Fruit fly (Drosophila melanogaster): ENCODE data around the gene CG31624.

CG31624 gene

DNA sequence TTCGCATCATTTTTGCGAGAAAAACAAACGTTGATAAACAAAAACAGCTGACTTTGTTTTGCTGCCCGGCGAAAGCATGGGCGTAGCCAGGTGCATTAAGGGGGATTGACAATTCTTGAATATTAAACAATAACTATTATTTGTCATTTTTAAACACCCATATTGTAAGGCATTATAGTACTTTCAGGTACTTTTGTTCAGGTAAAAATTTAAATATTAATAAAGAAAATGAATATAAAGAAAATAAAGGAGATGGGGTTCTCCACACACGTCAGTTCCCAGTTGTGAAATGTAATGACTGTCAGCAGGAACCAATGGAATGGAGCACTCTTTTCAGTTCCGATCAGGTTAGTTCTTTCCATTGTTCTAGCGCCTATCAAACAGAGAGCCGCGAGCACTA, 41.6 kb downstream of the CG31624 start, which contains the start of the genes Coq3 and Pld3 (continued):
- TF ChIP-seq CG4282 (GFP tag; optimal IDR thresholded peaks at IDR 0.05) (no peak), CG7987 (GFP tag; optimal IDR thresholded peaks at IDR 0.05) (peak; percentile 64), so (GFP tag; IDR thresholded peaks at IDR 0.05) (peak; percentile 68; the same call in 2 of the 3 replicates), E2f2 (GFP tag; IDR thresholded peaks at IDR 0.05) (peak; percentile 71), CG10565 (GFP tag; optimal IDR thresholded peaks at IDR 0.05) (no peak), fd102C (GFP tag; optimal IDR thresholded peaks at IDR 0.05) (no peak), CG16813 (GFP tag; IDR thresholded peaks at IDR 0.05; ENCODE audit: partially characterized antibody) (no peak), ap (GFP tag; IDR thresholded peaks at IDR 0.05) (0 out of 2 replicates have a peak, but pooled peaks have one; percentile 19), hkb (optimal IDR thresholded peaks at IDR 0.05) (no peak), hkb (GFP tag; IDR thresholded peaks at IDR 0.05) (peak; percentile 88), fru (optimal IDR thresholded peaks at IDR 0.05) (no peak), CG15601 (tag; optimal IDR thresholded peaks at IDR 0.05) (peak; percentile 73), CG2120 (GFP tag; optimal IDR thresholded peaks at IDR 0.05) (peak; percentile 91), wek (GFP tag; optimal IDR thresholded peaks at IDR 0.05) (peak; percentile 30), CG2712 (tag; optimal IDR thresholded peaks at IDR 0.05) (peak; percentile 88), Tbp (GFP tag; optimal IDR thresholded peaks at IDR 0.05) (no peak), chinmo (GFP tag; IDR thresholded peaks at IDR 0.05; ENCODE audit: partially characterized antibody) (no peak), sens-2 (GFP tag; IDR thresholded peaks at IDR 0.05) (peak; percentile 81), ranshi (GFP tag; IDR thresholded peaks at IDR 0.05) (peak; percentile 79), CG2129 (GFP tag; IDR thresholded peaks at IDR 0.05; ENCODE audit: partially characterized antibody) (no peak), grn (GFP tag; optimal IDR thresholded peaks at IDR 0.05) (no peak), Opbp (GFP tag; IDR thresholded peaks at IDR 0.05; ENCODE audit: partially characterized antibody) (no peak), CG4707 (GFP tag; optimal IDR thresholded peaks at IDR 0.05) (peak; percentile 61), ken (GFP tag; IDR thresholded peaks at IDR 0.05) (peak; percentile 61; the same call in 2 of the 3 replicates), dimm (GFP tag; IDR thresholded peaks at IDR 0.05) (no peak), Bgb (GFP tag; IDR thresholded peaks at IDR 0.05; ENCODE audit: partially characterized antibody) (no peak), nmo (GFP tag; optimal IDR thresholded peaks at IDR 0.05) (peak; percentile 80), CG1529 (GFP tag; optimal IDR thresholded peaks at IDR 0.05) (peak; percentile 65), CG33557 (GFP tag; optimal IDR thresholded peaks at IDR 0.05) (peak; percentile 54), CG17328 (GFP tag; IDR thresholded peaks at IDR 0.05) (peak; percentile 76), CG7745 (tag; optimal IDR thresholded peaks at IDR 0.05) (no peak), gfzf (GFP tag; optimal IDR thresholded peaks at IDR 0.05) (no peak), CG4617 (GFP tag; optimal IDR thresholded peaks at IDR 0.05; ENCODE audit: borderline replicate concordance) (peak; percentile 50), CG13287 (GFP tag; IDR thresholded peaks at IDR 0.05; ENCODE audit: partially characterized antibody) (no peak), tap (tag; optimal IDR thresholded peaks at IDR 0.05) (peak; percentile 72), CG9215 (GFP tag; IDR thresholded peaks at IDR 0.05) (peak; percentile 72), run (tag; optimal IDR thresholded peaks at IDR 0.05) (peak; percentile 46), seq (GFP tag; IDR thresholded peaks at IDR 0.05) (peak; percentile 50; the same call in 1 of the 2 replicates), CG13424 (tag; optimal IDR thresholded peaks at IDR 0.05) (peak; percentile 85), scrt (GFP tag; optimal IDR thresholded peaks at IDR 0.05) (peak; percentile 71), CG1792 (GFP tag; optimal IDR thresholded peaks at IDR 0.05) (peak; percentile 43), Aef1 (GFP tag; IDR thresholded peaks at IDR 0.05) (peak; percentile 74), nerfin-2 (GFP tag; IDR thresholded peaks at IDR 0.05; ENCODE audit: partially characterized antibody) (no peak), Pdp1 (GFP tag; optimal IDR thresholded peaks at IDR 0.05) (peak; percentile 55 to 66), CG2199 (GFP tag; IDR thresholded peaks at IDR 0.05) (0 out of 3 replicates have a peak, but pooled peaks have one; percentile 38), GATAe (GFP tag; conservative IDR thresholded peaks at IDR 0.05) (no peak), Dek (tag; optimal IDR thresholded peaks at IDR 0.05) (peak; percentile 73), gsb-n (tag; optimal IDR thresholded peaks at IDR 0.05) (peak; percentile 61), CG1832 (GFP tag; optimal IDR thresholded peaks at IDR 0.05) (no peak), Vsx1 (GFP tag; optimal IDR thresholded peaks at IDR 0.05) (no peak)
